Worm (Caenorhabditis elegans): ENCODE measurements around the gene cec-8.

cec-8 gene

ce11 chrIII:429038-429437 is at the start of gene cec-8:
TSS of gene cec-8 (plus strand) at chrIII:429338.
- no peak for TF ChIP-seq bed-2 (GFP tag; IDR thresholded peaks at IDR 0.05)
- no peak for TF ChIP-seq F49E8.2 (tag; optimal IDR thresholded peaks at IDR 0.05; ENCODE audit: insufficient read depth)
- no peak for TF ChIP-seq nhr-80 (tag; optimal IDR thresholded peaks at IDR 0.05)
- TF ChIP-seq repo-1 (tag; optimal IDR thresholded peaks at IDR 0.05): no peak
- no peak for TF ChIP-seq hmg-1.2 (GFP tag; IDR thresholded peaks at IDR 0.05)
- no peak for TF ChIP-seq let-526 (GFP tag; IDR thresholded peaks at IDR 0.05)
- no peak for TF ChIP-seq sptf-2 (GFP tag; optimal IDR thresholded peaks at IDR 0.05)
- TF ChIP-seq madf-3 (GFP tag; IDR thresholded peaks at IDR 0.05): no peak
- no peak for TF ChIP-seq ceh-91 (GFP tag; IDR thresholded peaks at IDR 0.05)
- no peak for TF ChIP-seq fkh-3 (tag; optimal IDR thresholded peaks at IDR 0.05)
- no peak for TF ChIP-seq chd-7 (tag; optimal IDR thresholded peaks at IDR 0.05)

- no peak for TF ChIP-seq madf-6 (GFP tag; IDR thresholded peaks at IDR 0.05)
- TF ChIP-seq attf-6 (GFP tag; IDR thresholded peaks at IDR 0.05): no peak
- no peak for TF ChIP-seq pha-4 (tag; optimal IDR thresholded peaks at IDR 0.05)
- no peak for TF ChIP-seq lin-54 (GFP tag; optimal IDR thresholded peaks at IDR 0.05)
- no peak for TF ChIP-seq tlf-1 (GFP tag; optimal IDR thresholded peaks at IDR 0.05)
Observed at ce11 chrIII:381198-381597, 47.9 kb upstream of the cec-8 start, which contains the start of gene gsto-3. TSS of gene gsto-3 (minus strand) at chrIII:381298.

ce11 chrIII:382470-382869 is 46.7 kb upstream of the cec-8 start, which contains the start of gene K10F12.7:
TSS of gene K10F12.7 (minus strand) at chrIII:382570.
- TF ChIP-seq rpc-1 (optimal IDR thresholded peaks at IDR 0.05) (no peak), rpc-1 (tag; optimal IDR thresholded peaks at IDR 0.05) (no peak), B0261.1 (tag; optimal IDR thresholded peaks at IDR 0.05) (no peak), nfyb-1 (GFP tag; IDR thresholded peaks at IDR 0.05) (no peak), madf-8 (GFP tag; conservative IDR thresholded peaks at IDR 0.05) (no peak), nhr-27 (tag; optimal IDR thresholded peaks at IDR 0.05) (no peak), chd-7 (tag; optimal IDR thresholded peaks at IDR 0.05) (no peak), Y95B8A.8 (GFP tag; IDR thresholded peaks at IDR 0.05) (no peak), aptf-3 (GFP tag; IDR thresholded peaks at IDR 0.05) (no peak), unc-62 (GFP tag; optimal IDR thresholded peaks at IDR 0.05) (no peak), madf-10 (tag; optimal IDR thresholded peaks at IDR 0.05) (no peak), bed-2 (GFP tag; IDR thresholded peaks at IDR 0.05) (no peak)

DNA sequence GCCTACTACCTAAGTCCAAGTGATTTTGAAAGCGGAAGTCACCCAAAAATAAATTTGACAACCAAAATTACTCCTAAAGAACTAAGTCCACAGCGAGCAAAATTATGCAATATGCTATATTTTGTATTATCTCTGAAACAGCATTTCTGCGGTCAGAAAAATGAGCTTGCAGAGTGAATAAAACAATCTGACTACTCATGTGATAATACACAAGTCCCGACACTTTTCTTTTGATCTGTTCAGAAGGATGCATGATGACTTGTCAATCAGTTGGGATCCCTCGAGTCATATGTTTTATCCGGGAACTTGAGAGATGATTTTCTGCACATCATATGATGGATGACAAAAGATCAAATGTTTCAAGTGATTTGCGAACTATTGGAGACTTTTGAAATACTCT is 44.1 kb upstream of the cec-8 start:
- TF ChIP-seq egrh-3 (GFP tag; IDR thresholded peaks at IDR 0.05) (no peak), sea-2 (GFP tag; IDR thresholded peaks at IDR 0.05) (no peak), somi-1 (GFP tag; optimal IDR thresholded peaks at IDR 0.05) (no peak), sptf-2 (GFP tag; optimal IDR thresholded peaks at IDR 0.05) (no peak), lir-1 (GFP tag; conservative IDR thresholded peaks at IDR 0.05) (no peak), lag-1 (GFP tag; IDR thresholded peaks at IDR 0.05) (no peak)

DNA sequence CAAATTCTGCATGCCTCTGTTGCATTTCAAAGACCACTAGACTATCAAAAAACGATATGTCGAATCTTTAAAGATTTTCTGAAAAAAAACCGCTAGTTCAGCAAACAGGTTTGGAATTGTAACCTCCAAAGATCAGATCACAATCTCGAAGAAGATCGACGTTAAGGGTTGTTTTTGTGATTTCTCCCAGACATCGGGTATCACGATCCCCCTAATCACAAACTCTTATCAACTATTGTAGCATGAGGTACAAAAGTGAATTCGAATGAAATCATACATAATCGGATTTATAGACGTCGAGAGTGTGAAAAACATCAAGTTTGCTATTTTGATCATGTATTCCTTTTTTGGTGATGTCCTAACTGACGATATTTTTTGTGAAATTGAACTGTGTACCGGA is 28.2 kb upstream of the cec-8 start:
- TF ChIP-seq mel-28 (tag; optimal IDR thresholded peaks at IDR 0.05; ENCODE audit: borderline replicate concordance) (no peak), F23B12.7 (tag; optimal IDR thresholded peaks at IDR 0.05; ENCODE audit: insufficient read depth) (no peak), mes-4 (tag; optimal IDR thresholded peaks at IDR 0.05) (no peak), F10E7.11 (tag; optimal IDR thresholded peaks at IDR 0.05) (no peak), rpc-1 (optimal IDR thresholded peaks at IDR 0.05) (no peak), rpc-1 (tag; optimal IDR thresholded peaks at IDR 0.05) (no peak), ccch-3 (GFP tag; optimal IDR thresholded peaks at IDR 0.05) (no peak), hmg-1.2 (GFP tag; IDR thresholded peaks at IDR 0.05) (no peak), F39B2.1 (GFP tag; IDR thresholded peaks at IDR 0.05) (no peak), lsl-1 (GFP tag; optimal IDR thresholded peaks at IDR 0.05) (no peak), akir-1 (GFP tag; optimal IDR thresholded peaks at IDR 0.05) (no peak), die-1 (tag; optimal IDR thresholded peaks at IDR 0.05) (no peak), sea-2 (GFP tag; IDR thresholded peaks at IDR 0.05) (no peak)
